Worm (Caenorhabditis elegans) whole organism, L4 larva: Measurements from ENCODE around the gene C04G6.2.

Experiments
- F37D6.2 ChIP-seq: sonication (generic microtip); optimal IDR thresholded peaks from 2 replicates; lab custom pipeline; 2016; ENCODE audit warnings: mild to moderate bottlenecking, missing genetic modification characterization, missing compliant biosample characterization
- F44E2.7 ChIP-seq: fragments of 200-800 bp; sonication (Bioruptor generic); IDR thresholded peaks from 2 replicates; pipeline ENCODE4 v2.1.2; 2022; ENCODE audit warnings: missing genetic modification characterization, missing compliant biosample characterization
- R02D3.7 ChIP-seq: fragments of 150-350 bp; sonication (generic microtip); optimal IDR thresholded peaks from 3 replicates; lab custom pipeline; 2014; ENCODE audit warnings: missing biosample characterization, missing genetic modification characterization
- T20F7.1 ChIP-seq: fragments of 200-800 bp; sonication (Bioruptor generic); optimal IDR thresholded peaks from 2 replicates; lab custom pipeline; 2018; ENCODE audit warnings: mild to moderate bottlenecking, missing genetic modification characterization, missing compliant biosample characterization
- Y5F2A.4 ChIP-seq: fragments of 200-800 bp; sonication (Bioruptor generic); optimal IDR thresholded peaks from 2 replicates; lab custom pipeline; 2018; ENCODE audit warnings: mild to moderate bottlenecking, missing genetic modification characterization, missing compliant biosample characterization
- ZK337.2 ChIP-seq: fragments of 200-800 bp; sonication (Bioruptor generic); IDR thresholded peaks from 2 replicates; pipeline ENCODE4 v1.3.6; 2022; ENCODE audit warnings: missing genetic modification reagents, missing genetic modification characterization, missing compliant biosample characterization
- ZK546.5 ChIP-seq, 2 experiments: sonication (generic microtip); optimal IDR thresholded peaks; 2 replicates each; lab custom pipeline; 2017; ENCODE audit warnings: missing biosample characterization in 2 of 2, missing genetic modification characterization in 2 of 2
- ama-1 ChIP-seq: fragments of 150-350 bp; optimal IDR thresholded peaks from 2 replicates; lab custom pipeline; 2014; ENCODE audit warnings: inconsistent platforms, mixed read lengths
- arid-1 ChIP-seq: fragments of 200-800 bp; sonication (Bioruptor generic); conservative IDR thresholded peaks from 2 replicates; pipeline ENCODE4 v1.3.6; 2022; ENCODE audit warnings: missing genetic modification reagents, missing genetic modification characterization, missing compliant biosample characterization
- ceh-20 ChIP-seq: fragments of 200-800 bp; sonication (Bioruptor generic); IDR thresholded peaks from 2 replicates; pipeline ENCODE4 v1.3.6; 2022; ENCODE audit warnings: missing genetic modification reagents, missing genetic modification characterization, missing compliant biosample characterization
- ceh-28 ChIP-seq: fragments of 150-350 bp; optimal IDR thresholded peaks from 2 replicates; lab custom pipeline; 2014; ENCODE audit warnings: missing biosample characterization, missing genetic modification reagents, missing genetic modification characterization
- ceh-32 ChIP-seq: sonication (generic microtip); optimal IDR thresholded peaks from 2 replicates; lab custom pipeline; 2016; ENCODE audit warnings: mild to moderate bottlenecking, missing genetic modification characterization, missing compliant biosample characterization; ENCODE audit not compliant: poor library complexity
- ceh-44 ChIP-seq: fragments of 200-800 bp; sonication (Bioruptor generic); IDR thresholded peaks from 2 replicates; pipeline ENCODE4 v1.3.6; 2022; ENCODE audit warnings: missing genetic modification reagents, missing genetic modification characterization, missing compliant biosample characterization
- ceh-62 ChIP-seq: sonication (generic microtip); optimal IDR thresholded peaks from 2 replicates; lab custom pipeline; 2017; ENCODE audit warnings: missing biosample characterization, missing genetic modification characterization
- ces-1 ChIP-seq: fragments of 150-350 bp; sonication (generic microtip); optimal IDR thresholded peaks from 4 replicates; lab custom pipeline; 2014; ENCODE audit warnings: missing biosample characterization, missing genetic modification reagents, missing genetic modification characterization
- ctbp-1 ChIP-seq: fragments of 200-800 bp; sonication (Bioruptor generic); IDR thresholded peaks from 2 replicates; pipeline ENCODE4 v1.3.6; 2022; ENCODE audit warnings: missing genetic modification reagents, missing genetic modification characterization, missing compliant biosample characterization
- daf-16 ChIP-seq, 3 experiments: sonication (generic microtip); optimal IDR thresholded peaks; 2 replicates each; lab custom pipeline; 2016 to 2017; ENCODE audit warnings: missing genetic modification characterization in 3 of 3, missing genetic modification reagents in 3 of 3, mild to moderate bottlenecking in 2 of 3, missing compliant biosample characterization in 2 of 3, missing biosample characterization in 1 of 3, moderate library complexity in 1 of 3
- daf-19 ChIP-seq: fragments of 200-800 bp; sonication (Bioruptor generic); conservative IDR thresholded peaks from 2 replicates; pipeline ENCODE4 v1.3.6; 2022; ENCODE audit warnings: missing genetic modification characterization, missing compliant biosample characterization
- dmd-6 ChIP-seq: fragments of 200-800 bp; sonication (Bioruptor generic); IDR thresholded peaks from 2 replicates; pipeline ENCODE4 v1.3.6; 2022; ENCODE audit warnings: missing genetic modification reagents, missing genetic modification characterization, missing compliant biosample characterization
- dpl-1 ChIP-seq: fragments of 150-350 bp; optimal IDR thresholded peaks from 2 replicates; lab custom pipeline; 2014; ENCODE audit warnings: missing biosample characterization, missing genetic modification reagents, missing genetic modification characterization
- duxl-1 ChIP-seq: sonication (generic microtip); optimal IDR thresholded peaks from 2 replicates; lab custom pipeline; 2016; ENCODE audit warnings: mild to moderate bottlenecking, missing genetic modification characterization, moderate library complexity, missing compliant biosample characterization; ENCODE audit not compliant: poor library complexity
- dve-1 ChIP-seq: sonication (generic microtip); optimal IDR thresholded peaks from 2 replicates; lab custom pipeline; 2017; ENCODE audit warnings: antibody characterized with exemption, mild to moderate bottlenecking, missing genetic modification characterization, missing compliant biosample characterization; ENCODE audit not compliant: insufficient read depth
- egl-27 ChIP-seq: sonication (generic microtip); optimal IDR thresholded peaks from 3 replicates; lab custom pipeline; 2017; ENCODE audit warnings: missing biosample characterization, missing genetic modification reagents, missing genetic modification characterization
- fos-1 ChIP-seq: fragments of 150-350 bp; optimal IDR thresholded peaks from 2 replicates; lab custom pipeline; 2014; ENCODE audit warnings: missing biosample characterization, missing genetic modification characterization
- gei-8 ChIP-seq: fragments of 200-800 bp; sonication (Bioruptor generic); optimal IDR thresholded peaks from 2 replicates; lab custom pipeline; 2018; ENCODE audit warnings: mild to moderate bottlenecking, missing genetic modification characterization, missing compliant biosample characterization
- hif-1 ChIP-seq, 2 experiments: sonication (generic microtip); optimal IDR thresholded peaks; 2 replicates each; lab custom pipeline; 2016 to 2017; ENCODE audit warnings: missing compliant biosample characterization in 2 of 2, missing genetic modification characterization in 2 of 2, missing genetic modification reagents in 2 of 2, missing genotype in 2 of 2, mild to moderate bottlenecking in 1 of 2
- hmg-1.1 ChIP-seq: fragments of 200-800 bp; sonication (Bioruptor generic); IDR thresholded peaks from 2 replicates; pipeline ENCODE4 v1.3.6; 2022; ENCODE audit warnings: missing genetic modification reagents, missing genetic modification characterization, missing compliant biosample characterization
- jun-1 ChIP-seq: fragments of 150-350 bp; optimal IDR thresholded peaks from 2 replicates; lab custom pipeline; 2014; ENCODE audit warnings: missing biosample characterization, missing genetic modification reagents, missing genetic modification characterization
- lin-38 ChIP-seq: fragments of 200-800 bp; sonication (Bioruptor generic); IDR thresholded peaks from 2 replicates; pipeline ENCODE4 v1.3.6; 2022; ENCODE audit warnings: missing genetic modification reagents, missing genetic modification characterization, missing compliant biosample characterization
- madf-9 ChIP-seq: fragments of 200-800 bp; sonication (Bioruptor generic); conservative IDR thresholded peaks from 2 replicates; pipeline ENCODE4 v1.3.6; 2022; ENCODE audit warnings: missing genetic modification reagents, missing genetic modification characterization, missing compliant biosample characterization
- nhr-25 ChIP-seq: sonication (generic microtip); optimal IDR thresholded peaks from 2 replicates; lab custom pipeline; 2017; ENCODE audit warnings: missing genetic modification characterization, mild to moderate bottlenecking, missing compliant biosample characterization, antibody characterized with exemption, moderate library complexity, borderline replicate concordance; ENCODE audit not compliant: insufficient read depth
- nhr-28 ChIP-seq: fragments of 150-350 bp; optimal IDR thresholded peaks from 2 replicates; lab custom pipeline; 2014; ENCODE audit warnings: missing biosample characterization, missing genetic modification characterization
- nhr-42 ChIP-seq: fragments of 200-800 bp; sonication (Bioruptor generic); IDR thresholded peaks from 2 replicates; pipeline ENCODE4 v1.3.6; 2022; ENCODE audit warnings: missing genetic modification characterization, missing compliant biosample characterization
- nhr-48 ChIP-seq: sonication (generic microtip); optimal IDR thresholded peaks from 2 replicates; lab custom pipeline; 2016; ENCODE audit warnings: mild to moderate bottlenecking, missing genetic modification characterization, missing compliant biosample characterization
- nhr-6 ChIP-seq: fragments of 150-350 bp; optimal IDR thresholded peaks from 2 replicates; lab custom pipeline; 2014; ENCODE audit warnings: missing biosample characterization, missing genetic modification characterization
- nhr-77 ChIP-seq: fragments of 150-350 bp; optimal IDR thresholded peaks from 2 replicates; lab custom pipeline; 2014; ENCODE audit warnings: missing biosample characterization, missing genetic modification characterization
- pha-4 ChIP-seq, 2 experiments: fragments of 150-350 bp in 1 of 2; fragments of 200-800 bp in 1 of 2; sonication (Bioruptor generic) in 1 of 2; IDR thresholded peaks in 1 of 2; optimal IDR thresholded peaks in 1 of 2; 2 replicates each; pipeline versions ENCODE4 v1.3.6 to Lab custom; 2014 to 2022; ENCODE audit warnings: missing genetic modification characterization in 2 of 2, missing genetic modification reagents in 2 of 2, missing biosample characterization in 1 of 2, missing compliant biosample characterization in 1 of 2
- pqm-1 ChIP-seq: sonication (generic microtip); optimal IDR thresholded peaks from 2 replicates; lab custom pipeline; 2017; ENCODE audit warnings: missing biosample characterization, missing genetic modification characterization
- rbr-2 ChIP-seq: sonication (generic microtip); optimal IDR thresholded peaks from 2 replicates; lab custom pipeline; 2016; ENCODE audit warnings: missing genotype, missing genetic modification characterization, missing compliant biosample characterization
- sdz-12 ChIP-seq: fragments of 200-800 bp; sonication (Bioruptor generic); optimal IDR thresholded peaks from 2 replicates; lab custom pipeline; 2018; ENCODE audit warnings: mild to moderate bottlenecking, missing genetic modification characterization, missing compliant biosample characterization
- snpc-1.2 ChIP-seq: fragments of 200-800 bp; sonication (Bioruptor generic); IDR thresholded peaks from 2 replicates; pipeline ENCODE4 v1.3.6; 2022; ENCODE audit warnings: missing genetic modification reagents, missing genetic modification characterization, missing compliant biosample characterization
- spr-1 ChIP-seq: sonication (generic microtip); optimal IDR thresholded peaks from 2 replicates; lab custom pipeline; 2016; ENCODE audit warnings: mild to moderate bottlenecking, missing genetic modification characterization, missing compliant biosample characterization
- tag-97 ChIP-seq: fragments of 200-800 bp; sonication (Bioruptor generic); IDR thresholded peaks from 2 replicates; pipeline ENCODE4 v1.3.6; 2022; ENCODE audit warnings: missing genetic modification characterization, missing compliant biosample characterization
- tra-1 ChIP-seq: fragments of 200-800 bp; sonication (Bioruptor generic); IDR thresholded peaks from 2 replicates; pipeline ENCODE4 v1.3.6; 2022; ENCODE audit warnings: missing genetic modification reagents, missing genetic modification characterization, missing compliant biosample characterization
- unc-62 ChIP-seq, 3 experiments: fragments of 150-350 bp in 1 of 3; sonication (generic microtip); optimal IDR thresholded peaks in 2 of 3; peaks in 1 of 3; 1 replicate in 1 of 3; 2 replicates in 2 of 3; lab custom pipeline; 2014 to 2017; ENCODE audit warnings: missing biosample characterization in 3 of 3, missing genetic modification characterization in 3 of 3, missing genetic modification reagents in 3 of 3, missing genotype in 1 of 3
- zfp-3 ChIP-seq: fragments of 200-800 bp; sonication (Bioruptor generic); conservative IDR thresholded peaks from 2 replicates; pipeline ENCODE4 v1.3.6; 2022; ENCODE audit warnings: missing genetic modification reagents, missing genetic modification characterization, missing compliant biosample characterization
- ztf-7 ChIP-seq: fragments of 150-350 bp; optimal IDR thresholded peaks from 2 replicates; lab custom pipeline; 2014; ENCODE audit warnings: missing biosample characterization, missing genetic modification characterization

Gene C04G6.2

DNA sequence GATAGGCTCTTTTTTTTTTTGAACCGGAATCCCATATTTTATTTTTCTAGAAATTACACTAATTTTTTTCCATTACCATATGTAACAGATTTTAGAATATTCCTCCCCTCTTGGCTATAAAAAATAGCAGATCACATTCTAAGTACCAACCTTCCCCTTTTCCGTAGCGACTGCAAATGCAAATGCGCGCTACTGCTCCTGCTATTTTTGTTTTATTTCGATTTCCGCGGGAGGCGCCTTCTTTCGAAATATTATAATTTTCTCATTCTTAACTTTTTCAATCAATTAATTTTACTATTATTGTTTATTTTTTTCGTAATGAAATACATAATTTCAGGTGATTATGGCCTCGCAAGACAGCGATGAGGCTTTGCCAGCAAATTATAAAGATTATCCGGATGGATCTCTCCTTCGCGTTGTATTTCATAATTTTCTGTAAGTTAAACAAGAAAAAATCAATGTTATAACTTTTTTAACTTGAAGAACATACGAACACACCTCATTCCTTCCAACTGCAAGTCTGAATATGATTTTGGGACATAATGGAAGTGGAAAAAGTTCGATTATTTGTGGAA, 31.1 kb upstream of the C04G6.2 start, which contains the start of gene smc-5 (continued):
- TF ChIP-seq ama-1 (lab: Kevin White, UChicago) (no peak), dmd-6 (GFP tag; lab: Robert Waterston, UW) (no peak), nhr-77 (tag; lab: Kevin White, UChicago) (peak; percentile 83), nhr-48 (no peak), unc-62 (GFP tag; optimal IDR thresholded peaks at IDR 0.05 in 1 of 2; lab: Kevin White, UChicago) (peak in 1 of 2 experiments; percentile 45), unc-62 (tag; optimal IDR thresholded peaks at IDR 0.05; lab: Kevin White, UChicago) (no peak), tag-97 (GFP tag; lab: Robert Waterston, UW) (no peak), ceh-32 (tag; lab: Kevin White, UChicago) (no peak), dve-1 (tag; lab: Kevin White, UChicago) (no peak), ceh-28 (tag; lab: Kevin White, UChicago) (no peak), T20F7.1 (GFP tag; lab: Kevin White, UChicago) (peak; percentile 14), daf-19 (GFP tag; lab: Robert Waterston, UW) (no peak), F44E2.7 (no peak), ZK546.5 (tag; optimal IDR thresholded peaks at IDR 0.05; lab: Kevin White, UChicago) (no peak), nhr-25 (tag; lab: Kevin White, UChicago) (peak; percentile 28), F37D6.2 (tag; lab: Kevin White, UChicago) (peak; percentile 11), pha-4 (GFP tag; IDR thresholded peaks at IDR 0.05; lab: Robert Waterston, UW) (no peak), pha-4 (tag; optimal IDR thresholded peaks at IDR 0.05; lab: Kevin White, UChicago) (peak; percentile 10), spr-1 (tag; lab: Kevin White, UChicago) (no peak), egl-27 (tag; lab: Kevin White, UChicago) (no peak), ceh-62 (tag; lab: Kevin White, UChicago) (no peak), duxl-1 (no peak), daf-16 (GFP tag; optimal IDR thresholded peaks at IDR 0.05; lab: Kevin White, UChicago) (no peak), daf-16 (tag; optimal IDR thresholded peaks at IDR 0.05; lab: Kevin White, UChicago) (peak; percentile 42), jun-1 (tag; lab: Kevin White, UChicago) (no peak), pqm-1 (tag; lab: Kevin White, UChicago) (no peak), ces-1 (GFP tag; lab: Kevin White, UChicago) (no peak), ceh-20 (GFP tag; lab: Robert Waterston, UW) (no peak), dpl-1 (GFP tag; lab: Kevin White, UChicago) (peak; percentile 84), ceh-44 (GFP tag; lab: Robert Waterston, UW) (no peak), hmg-1.1 (GFP tag; lab: Robert Waterston, UW) (peak; percentile 47; the same call in 1 of the 2 replicates), nhr-6 (tag; lab: Kevin White, UChicago) (peak; percentile 56), nhr-28 (peak; percentile 45), tra-1 (no peak), zfp-3 (GFP tag; lab: Robert Waterston, UW) (no peak), madf-9 (no peak), lin-38 (GFP tag; lab: Robert Waterston, UW) (peak; percentile 94), gei-8 (no peak), hif-1 (tag; optimal IDR thresholded peaks at IDR 0.05; lab: Kevin White, UChicago) (peak in 1 of 2 experiments; percentile 72), fos-1 (tag; lab: Kevin White, UChicago) (no peak), ztf-7 (tag; lab: Kevin White, UChicago) (no peak), sdz-12 (no peak), R02D3.7 (tag; lab: Kevin White, UChicago) (no peak), nhr-42 (GFP tag; lab: Robert Waterston, UW) (no peak), snpc-1.2 (GFP tag; lab: Robert Waterston, UW) (no peak), Y5F2A.4 (GFP tag; lab: Kevin White, UChicago) (no peak), rbr-2 (tag; lab: Kevin White, UChicago) (peak; percentile 59), ctbp-1 (no peak), arid-1 (GFP tag; lab: Robert Waterston, UW) (no peak), ZK337.2 (no peak)
